Worm (Caenorhabditis elegans) whole organism, dauer: ENCODE measurements around the gene sre-48.

ENCODE experiments used
- unc-62 ChIP-seq: sonication (generic microtip); optimal IDR thresholded peaks from 2 replicates; lab custom pipeline; 2017; ENCODE audit warnings: missing biosample characterization, missing genetic modification reagents, missing genetic modification characterization

sre-48 gene

DNA sequence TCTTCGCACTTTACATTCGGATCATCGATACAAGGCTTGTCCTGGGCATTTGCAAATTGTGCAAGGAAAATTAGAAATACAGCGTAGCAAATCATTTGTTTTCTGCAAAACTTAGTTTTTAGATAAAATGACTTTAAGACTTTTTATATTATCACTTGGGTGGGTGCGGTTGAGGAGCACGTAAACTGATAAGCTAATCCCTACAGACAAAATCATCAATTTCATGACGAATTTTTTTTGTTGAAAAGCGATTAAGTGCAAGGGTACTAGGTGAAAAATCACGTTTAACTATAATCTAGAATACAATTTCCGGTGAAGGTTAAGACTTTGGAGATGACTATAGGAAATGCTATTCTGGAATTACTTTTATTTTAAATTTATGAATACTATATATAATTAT, 17.8 kb upstream of the sre-48 start, which contains the start of gene F01D5.1:
F01D5.1 (minus strand) TSS at position 105 of the 400 bp plus-strand sequence.
- TF ChIP-seq unc-62 (GFP tag; lab: Kevin White, UChicago), result no peak

DNA sequence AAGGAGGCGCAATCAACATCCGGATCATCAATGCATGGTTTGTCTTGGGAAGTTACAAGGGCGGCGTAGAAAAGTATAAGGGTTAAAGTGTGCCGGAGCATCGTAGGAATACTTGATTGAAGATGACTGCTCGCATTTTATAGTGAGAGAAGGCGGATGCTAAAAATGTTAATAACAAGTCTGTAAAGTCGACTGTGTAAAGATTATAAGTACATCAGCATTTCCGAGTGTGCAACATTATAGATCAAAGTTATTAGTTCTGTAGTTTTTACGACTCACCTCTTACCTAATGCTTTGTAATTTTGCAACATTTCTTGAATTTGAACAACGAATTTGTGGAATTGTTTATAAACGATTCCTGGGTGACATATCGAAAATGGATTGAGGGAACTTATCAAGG, 15.3 kb upstream of the sre-48 start, which contains the start of gene Y39G8B.7:
Y39G8B.7 (minus strand) TSS at position 101 of the 400 bp plus-strand sequence.
- no peak for TF ChIP-seq unc-62 (GFP tag; lab: Kevin White, UChicago)

DNA sequence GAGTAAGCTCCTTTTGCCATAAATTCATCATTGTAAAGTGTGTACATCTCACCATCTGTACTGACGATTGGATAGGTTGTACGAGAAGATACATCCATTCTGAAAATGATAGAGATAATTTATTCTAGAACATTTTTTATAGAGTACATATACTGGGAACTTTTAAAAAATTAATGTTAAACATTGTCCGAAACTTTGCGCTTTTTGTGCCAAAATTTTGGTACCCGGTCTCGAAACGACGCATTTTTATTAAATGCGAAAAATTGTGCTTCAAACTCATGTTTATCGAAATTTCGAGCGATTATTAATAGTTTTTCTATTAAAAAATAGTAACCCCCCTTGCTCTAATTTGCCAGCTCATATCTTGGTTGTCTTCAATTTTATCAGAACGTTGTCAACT, 12.1 kb upstream of the sre-48 start, which contains the start of gene Y39G8B.5:
Y39G8B.5 (minus strand) TSS at position 101 of the 400 bp plus-strand sequence.
- TF ChIP-seq unc-62 (GFP tag; lab: Kevin White, UChicago), result no peak

DNA sequence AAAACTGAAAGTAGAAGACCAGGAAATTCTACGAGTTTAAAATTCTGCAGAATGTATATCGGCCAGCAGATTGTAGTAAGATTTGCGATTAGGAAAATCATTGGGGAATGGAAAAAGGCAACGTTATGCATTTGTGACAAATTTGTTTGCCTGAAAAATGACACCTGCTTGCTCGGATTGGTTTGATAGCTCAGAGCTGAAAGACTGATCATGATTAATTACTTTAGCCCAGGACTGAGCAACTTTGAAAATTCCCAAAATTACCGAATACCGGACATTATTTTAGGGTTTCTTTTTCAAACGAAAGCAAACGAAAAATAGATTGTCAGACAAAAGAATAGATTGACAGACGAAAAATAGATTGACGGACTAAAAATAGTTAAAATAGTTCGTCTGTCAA, 4.9 kb upstream of the sre-48 start, which contains the start of gene sre-47:
sre-47 (minus strand) TSS at position 101 of the 400 bp plus-strand sequence.
- no peak for TF ChIP-seq unc-62 (GFP tag; lab: Kevin White, UChicago)

DNA sequence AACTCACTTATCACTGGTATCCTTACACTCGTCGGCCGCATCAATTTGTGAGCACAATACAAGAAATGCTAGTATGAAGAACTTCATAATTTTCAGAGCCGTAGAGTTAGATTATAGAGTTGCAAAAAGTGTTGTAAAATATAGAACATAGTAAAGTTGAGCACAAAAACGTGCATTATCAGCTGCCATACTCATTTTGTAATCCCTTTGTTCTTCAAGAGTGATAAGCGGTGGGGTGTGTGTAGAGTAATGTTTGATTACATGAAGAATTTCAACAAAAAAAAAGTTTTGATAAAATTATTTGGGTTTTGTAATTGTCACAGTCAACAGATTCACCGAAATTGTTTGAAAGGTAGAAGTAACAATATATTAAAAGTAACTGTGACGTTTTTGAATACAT, 3.2 kb upstream of the sre-48 start, which contains the start of the genes Y39G8B.13 and Y39G8B.10:
Y39G8B.13 (minus strand) TSS at position 125 of the 400 bp plus-strand sequence.
Y39G8B.10 (minus strand) TSS at position 193 of the 400 bp plus-strand sequence.
- no peak for TF ChIP-seq unc-62 (GFP tag; lab: Kevin White, UChicago)

DNA sequence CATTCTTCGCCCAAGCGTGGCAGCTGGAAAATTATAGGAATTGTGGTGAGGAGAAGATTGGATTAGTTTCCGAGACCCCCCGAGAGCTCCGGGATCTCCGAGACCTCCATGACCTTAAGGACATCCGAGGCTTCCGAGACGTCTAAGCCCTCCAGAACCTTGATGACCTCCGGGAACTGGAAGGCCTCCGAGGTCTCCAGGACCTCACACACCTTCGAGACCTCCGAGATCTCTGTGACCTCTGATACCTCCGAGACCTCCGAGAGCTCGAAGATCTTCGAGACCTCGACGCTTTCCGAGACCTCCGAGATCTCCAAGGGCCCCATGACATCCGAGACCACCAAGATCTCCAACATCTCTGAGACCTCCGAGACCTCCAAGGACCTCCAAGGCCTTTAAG, 2.6 kb upstream of the sre-48 start:
- no peak for TF ChIP-seq unc-62 (GFP tag; lab: Kevin White, UChicago)

DNA sequence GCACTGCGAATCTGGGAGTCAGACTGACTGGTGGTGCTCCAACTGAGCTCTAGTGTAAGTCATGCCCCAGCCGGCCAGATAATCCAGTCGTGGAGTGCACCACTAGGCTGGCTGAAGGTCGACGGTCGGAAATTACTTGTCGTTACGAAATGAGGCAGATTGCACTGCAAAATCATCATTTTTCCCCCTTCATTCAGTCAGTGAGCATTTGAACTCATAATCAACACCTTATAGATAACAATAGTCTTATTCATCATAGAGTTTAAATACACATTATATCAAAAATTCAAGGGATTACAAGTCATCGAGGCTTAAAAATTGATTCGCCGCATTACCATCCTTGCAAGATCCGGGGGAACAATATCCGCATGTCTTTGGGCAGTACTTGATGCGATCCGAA, 2.1 kb upstream of the sre-48 start:
- TF ChIP-seq unc-62 (GFP tag; lab: Kevin White, UChicago), result no peak

DNA sequence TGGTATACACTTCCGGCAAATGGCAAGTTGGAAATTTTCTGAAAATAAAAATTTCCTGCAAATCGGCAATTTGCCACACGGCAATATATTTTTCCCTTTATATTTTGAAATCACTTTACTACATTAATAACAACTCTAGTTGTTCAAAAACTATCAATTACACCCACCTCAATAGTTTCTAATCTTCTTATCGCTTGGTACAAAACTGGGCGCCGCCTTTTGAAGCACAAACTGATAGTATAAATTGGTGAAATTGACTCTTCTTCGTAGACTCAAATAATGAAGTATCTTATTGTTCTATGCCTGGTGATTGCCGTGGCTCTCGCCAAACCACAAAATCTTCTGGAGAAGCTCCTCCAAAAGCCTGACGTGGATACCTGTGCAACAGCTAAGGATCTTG, 1.4 kb upstream of the sre-48 start, which contains the start of gene Y39G8B.9:
Y39G8B.9 (plus strand) TSS at position 269 of the 400 bp plus-strand sequence.
- no peak for TF ChIP-seq unc-62 (GFP tag; lab: Kevin White, UChicago)

DNA sequence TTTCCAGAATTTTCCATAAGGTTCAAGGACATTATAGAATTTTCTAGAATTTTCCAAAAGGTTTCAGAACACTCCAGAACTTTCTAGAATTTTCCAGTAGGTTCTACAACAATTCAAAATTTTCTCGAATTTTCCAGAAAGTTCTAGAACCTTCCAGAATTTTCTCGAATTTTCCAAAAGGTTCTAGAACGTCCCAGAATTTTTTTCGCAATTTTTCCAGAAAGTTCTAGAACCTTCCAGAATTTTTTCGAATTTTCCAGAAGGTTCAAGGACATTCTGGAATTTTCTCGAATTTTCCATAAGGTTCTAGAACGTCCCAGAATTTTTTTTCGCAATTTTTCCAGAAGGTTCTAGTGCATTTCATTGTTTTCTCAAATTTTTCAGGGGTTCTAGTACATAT, 2.0 kb downstream of the sre-48 start:
- no peak for TF ChIP-seq unc-62 (GFP tag; lab: Kevin White, UChicago)

DNA sequence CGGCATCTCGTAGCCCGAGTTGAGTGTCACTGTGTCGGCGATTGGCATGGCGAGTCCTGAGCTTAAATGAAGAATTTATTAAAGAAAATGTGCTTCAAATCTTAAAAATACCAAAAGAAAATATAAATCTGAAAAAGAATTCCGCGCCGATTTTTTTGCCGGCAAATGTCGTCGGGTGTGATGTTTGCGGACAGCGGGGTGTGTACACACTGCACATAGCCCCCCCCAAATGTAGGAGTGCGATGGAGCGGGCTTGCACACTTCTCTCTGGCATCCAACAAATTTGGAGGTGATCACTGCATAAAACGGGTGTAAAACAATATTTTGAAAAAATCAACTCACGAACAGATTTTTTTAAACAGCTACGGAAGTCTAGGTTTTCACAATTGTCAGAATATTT, 3.5 kb downstream of the sre-48 start, which contains the start of gene Y39G8B.2:
Y39G8B.2 (minus strand) TSS at position 61 of the 400 bp plus-strand sequence.
- no peak for TF ChIP-seq unc-62 (GFP tag; lab: Kevin White, UChicago)

DNA sequence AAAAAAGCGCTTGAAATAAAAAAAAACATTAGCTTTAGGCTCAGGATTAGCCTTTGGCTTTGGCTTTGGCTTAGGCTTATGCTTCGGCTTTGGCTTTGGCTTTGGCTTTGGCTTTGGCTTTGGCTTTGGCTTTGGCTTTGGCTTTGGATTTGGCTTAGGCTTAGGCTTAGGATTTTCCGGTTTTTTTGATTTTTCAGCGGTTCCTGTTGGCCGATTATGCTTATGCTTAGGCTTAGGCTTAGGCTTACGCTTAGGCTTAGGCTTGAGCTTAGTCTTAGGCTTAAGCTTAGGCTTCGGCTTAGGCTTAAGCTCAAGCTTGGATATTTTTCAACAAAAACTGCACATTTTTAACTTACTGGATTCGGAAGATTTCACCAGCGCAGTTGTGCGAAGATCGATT, 5.5 kb downstream of the sre-48 start:
- TF ChIP-seq unc-62 (GFP tag; lab: Kevin White, UChicago), result no peak

DNA sequence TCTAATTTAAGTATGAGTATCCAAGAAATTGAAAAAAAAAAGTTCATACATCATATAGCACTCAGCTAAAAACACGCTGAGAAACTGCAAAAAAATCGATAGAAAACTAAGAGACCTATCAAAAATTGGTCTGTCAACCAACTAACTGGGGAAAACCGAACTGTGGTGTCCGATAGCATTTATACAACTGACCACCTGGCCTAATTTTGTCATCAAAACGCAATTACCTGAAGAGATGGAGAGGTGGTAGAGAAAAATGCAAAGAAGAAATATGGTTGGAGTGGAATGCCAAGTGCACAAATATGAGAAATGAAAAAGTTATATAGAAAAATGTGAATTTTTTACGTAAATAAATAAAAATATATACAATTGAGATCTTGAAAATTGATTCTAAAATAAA, 6.2 kb downstream of the sre-48 start, which contains the start of gene Y39G8B.1:
Y39G8B.1 (minus strand) TSS at position 299 of the 400 bp plus-strand sequence.
- no peak for TF ChIP-seq unc-62 (GFP tag; lab: Kevin White, UChicago)

DNA sequence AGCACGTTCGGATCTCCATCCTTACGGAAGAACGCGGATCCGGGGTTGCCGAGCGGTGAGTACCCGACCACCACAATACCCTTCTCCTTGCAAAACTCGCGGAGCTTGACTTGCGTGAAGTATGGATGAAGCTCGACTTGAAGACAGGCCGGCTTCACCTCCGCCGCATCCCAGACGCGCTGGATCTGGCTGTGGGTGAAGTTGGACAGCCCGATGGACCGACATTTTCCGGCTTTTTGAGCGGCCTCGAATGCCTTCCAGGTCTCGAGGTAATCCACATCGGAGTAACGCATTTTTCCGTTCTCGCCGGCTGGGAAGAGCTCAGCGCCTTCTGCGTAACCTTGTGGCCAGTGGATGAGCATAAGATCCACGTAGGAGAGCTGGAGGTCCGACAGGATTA, 7.5 kb downstream of the sre-48 start:
- no peak for TF ChIP-seq unc-62 (GFP tag; lab: Kevin White, UChicago)

DNA sequence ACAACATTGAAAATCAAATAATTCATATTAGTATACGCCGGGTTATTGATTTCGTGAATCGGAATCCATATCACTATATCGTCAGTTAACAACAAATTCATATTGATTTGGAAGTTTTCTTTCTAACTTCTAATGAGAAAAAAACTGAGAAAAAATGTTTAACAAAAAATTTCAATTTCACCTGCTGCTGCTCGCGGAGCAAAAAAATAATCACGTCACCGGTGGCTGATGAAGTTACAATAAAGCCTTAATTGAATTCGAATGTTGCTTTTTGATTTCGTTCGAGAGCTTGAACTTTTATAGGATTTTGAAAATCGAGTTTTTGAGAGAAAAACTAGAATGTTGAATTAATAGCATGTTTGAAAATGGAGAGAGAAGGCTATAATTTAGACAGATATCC, 10.7 kb downstream of the sre-48 start, which contains the start of gene sre-43:
sre-43 (minus strand) TSS at position 101 of the 400 bp plus-strand sequence.
- no peak for TF ChIP-seq unc-62 (GFP tag; lab: Kevin White, UChicago)

DNA sequence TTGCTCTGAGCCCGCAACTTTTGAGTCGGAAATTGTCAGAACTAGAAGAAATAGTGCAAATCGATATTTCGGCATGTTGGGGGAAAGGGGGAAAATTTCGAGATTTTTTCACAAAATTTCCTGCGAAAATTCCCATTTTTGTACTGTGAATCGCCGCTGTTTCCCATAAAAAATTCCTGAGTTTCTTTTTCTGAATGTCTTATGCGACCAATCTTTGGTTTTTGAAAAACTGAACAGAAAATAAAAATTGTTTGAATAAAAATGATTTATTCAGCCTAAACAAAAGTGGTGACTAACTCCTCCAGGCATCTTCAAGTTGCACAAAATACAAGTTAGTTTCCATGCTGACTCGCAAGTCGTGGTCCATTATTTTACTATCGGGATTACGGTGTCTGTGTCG, 13.4 kb downstream of the sre-48 start, which contains the start of gene W07G1.7:
W07G1.7 (minus strand) TSS at position 101 of the 400 bp plus-strand sequence.
- TF ChIP-seq unc-62 (GFP tag; lab: Kevin White, UChicago), result no peak

DNA sequence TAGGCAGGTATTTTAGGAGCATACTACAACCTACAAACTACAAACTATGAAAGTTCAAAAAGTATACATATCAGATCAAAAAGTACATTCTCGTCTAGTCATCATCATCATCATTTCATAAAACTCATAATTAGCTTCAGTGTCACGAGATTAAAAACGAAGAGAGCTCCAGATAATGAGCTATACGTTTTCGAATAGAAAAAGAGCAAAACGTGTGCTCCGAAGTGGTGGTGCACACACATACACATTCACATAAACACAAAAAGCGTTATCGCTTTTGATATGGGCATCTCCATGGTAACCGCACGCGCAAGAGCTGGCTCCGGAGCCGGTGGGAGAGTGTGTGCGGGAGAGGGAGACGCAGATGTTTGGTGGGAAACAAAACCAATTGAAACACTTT, 15.4 kb downstream of the sre-48 start:
- no peak for TF ChIP-seq unc-62 (GFP tag; lab: Kevin White, UChicago)

DNA sequence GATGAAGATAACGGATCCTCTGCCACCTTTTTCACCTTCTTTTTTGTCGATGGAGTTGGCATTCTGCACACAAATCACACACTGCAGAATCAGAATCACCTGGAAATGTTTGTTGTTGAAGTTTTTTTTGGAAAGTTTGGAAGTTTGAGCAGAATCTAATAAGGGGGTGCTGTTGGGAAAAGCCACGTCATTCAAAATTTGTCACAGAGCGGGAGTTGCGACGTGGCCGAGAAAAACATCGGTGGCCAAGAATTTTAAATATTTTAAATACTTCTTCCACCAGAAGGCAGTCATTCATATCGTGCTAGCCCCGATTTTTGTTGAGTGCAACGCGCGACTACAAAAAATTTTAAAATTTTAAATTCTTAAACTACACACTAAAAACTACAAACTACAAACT, 17.4 kb downstream of the sre-48 start, which contains the start of gene rpi-1:
rpi-1 (minus strand) TSS at position 101 of the 400 bp plus-strand sequence.
- TF ChIP-seq unc-62 (GFP tag; lab: Kevin White, UChicago), result no peak
